Worm (Caenorhabditis elegans): ENCODE data around the gene F31E8.5.

F31E8.5 gene

ce11 chrII:6807162-6807561 is at the start of gene F31E8.5:
Gene F31E8.5, minus strand, starts transcription at chrII:6807262.
- no peak for TF ChIP-seq ztf-23 (GFP tag; IDR thresholded peaks at IDR 0.05)
- no peak for TF ChIP-seq T22C8.4 (GFP tag; IDR thresholded peaks at IDR 0.05)
- TF ChIP-seq ztf-29 (GFP tag; IDR thresholded peaks at IDR 0.05): no peak
- no peak for TF ChIP-seq cog-1 (tag; optimal IDR thresholded peaks at IDR 0.05)
- no peak for TF ChIP-seq ref-1 (GFP tag; conservative IDR thresholded peaks at IDR 0.05)
- TF ChIP-seq flt-1 (GFP tag; IDR thresholded peaks at IDR 0.05): no peak
- no peak for TF ChIP-seq med-1 (GFP tag; optimal IDR thresholded peaks at IDR 0.05; ENCODE audit: insufficient read depth)
- TF ChIP-seq tab-1 (GFP tag; IDR thresholded peaks at IDR 0.05): no peak
- TF ChIP-seq klf-2 (GFP tag; conservative IDR thresholded peaks at IDR 0.05): no peak

- peak; percentile 88 for TF ChIP-seq ztf-23 (GFP tag; IDR thresholded peaks at IDR 0.05)
- peak; percentile 95 for TF ChIP-seq tab-1 (GFP tag; IDR thresholded peaks at IDR 0.05)
- peak; percentile 88 for TF ChIP-seq T22C8.4 (GFP tag; IDR thresholded peaks at IDR 0.05)
- TF ChIP-seq flt-1 (GFP tag; IDR thresholded peaks at IDR 0.05): peak; percentile 98
- TF ChIP-seq klf-2 (GFP tag; conservative IDR thresholded peaks at IDR 0.05): peak; percentile 81
- TF ChIP-seq med-1 (GFP tag; optimal IDR thresholded peaks at IDR 0.05; ENCODE audit: insufficient read depth): peak; percentile 88
- TF ChIP-seq cog-1 (tag; optimal IDR thresholded peaks at IDR 0.05): peak; percentile 74
- TF ChIP-seq ztf-29 (GFP tag; IDR thresholded peaks at IDR 0.05): peak; percentile 87
- peak; percentile 87 for TF ChIP-seq ref-1 (GFP tag; conservative IDR thresholded peaks at IDR 0.05)
These were observed 46.0 kb upstream of the F31E8.5 start for ce11 chrII:6853059-6853466.

DNA sequence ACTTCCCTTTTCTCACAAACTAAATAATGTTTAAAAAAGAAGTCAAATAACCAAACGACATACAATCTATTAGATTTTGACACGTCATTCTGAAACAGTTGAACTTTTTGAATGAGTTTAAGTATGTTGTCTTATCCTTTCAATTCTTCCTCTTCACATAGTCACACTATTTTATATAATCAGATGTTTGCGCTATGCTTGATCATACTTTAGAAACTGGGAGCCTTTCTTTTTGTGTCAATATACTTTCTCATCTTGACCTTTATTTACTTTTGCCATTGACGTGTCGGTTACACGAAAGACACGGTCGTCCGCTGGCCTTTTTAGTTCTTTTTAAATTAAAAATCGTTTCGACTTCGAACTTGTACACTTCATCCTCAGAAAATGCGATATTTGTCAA is 44.9 kb upstream of the F31E8.5 start, which contains the start of gene C04A2.15:
TSS of gene C04A2.15 (plus strand) at position 299 of the 400 bp plus-strand sequence.
- TF ChIP-seq ztf-23 (GFP tag; IDR thresholded peaks at IDR 0.05): no peak
- no peak for TF ChIP-seq flt-1 (GFP tag; IDR thresholded peaks at IDR 0.05)
- TF ChIP-seq T22C8.4 (GFP tag; IDR thresholded peaks at IDR 0.05): no peak
- TF ChIP-seq ztf-29 (GFP tag; IDR thresholded peaks at IDR 0.05): no peak

DNA sequence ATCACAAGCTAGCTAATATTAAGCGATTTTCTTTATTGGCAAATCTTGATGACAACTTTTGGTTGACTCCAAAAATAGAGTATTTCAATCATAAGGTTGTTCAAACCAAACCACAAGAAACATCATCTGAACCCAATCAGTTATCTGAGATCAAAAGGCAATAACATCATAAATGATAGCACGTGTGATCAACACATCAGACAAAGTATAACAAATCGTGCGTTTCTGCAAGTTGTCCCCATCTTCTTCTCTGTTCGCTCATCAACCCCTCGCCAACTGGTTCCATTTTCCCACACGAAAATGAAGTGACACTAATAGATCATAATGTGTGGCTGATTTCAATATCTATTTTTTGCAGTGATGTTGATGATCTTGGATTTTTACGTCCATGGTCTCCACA is 42.2 kb upstream of the F31E8.5 start:
- no peak for TF ChIP-seq tab-1 (GFP tag; IDR thresholded peaks at IDR 0.05)
- no peak for TF ChIP-seq ztf-29 (GFP tag; IDR thresholded peaks at IDR 0.05)
- TF ChIP-seq flt-1 (GFP tag; IDR thresholded peaks at IDR 0.05): no peak
- TF ChIP-seq klf-2 (GFP tag; conservative IDR thresholded peaks at IDR 0.05): no peak
- no peak for TF ChIP-seq med-1 (GFP tag; optimal IDR thresholded peaks at IDR 0.05; ENCODE audit: insufficient read depth)
- no peak for TF ChIP-seq ref-1 (GFP tag; conservative IDR thresholded peaks at IDR 0.05)
- no peak for TF ChIP-seq T22C8.4 (GFP tag; IDR thresholded peaks at IDR 0.05)
- no peak for TF ChIP-seq ztf-23 (GFP tag; IDR thresholded peaks at IDR 0.05)
- TF ChIP-seq cog-1 (tag; optimal IDR thresholded peaks at IDR 0.05): no peak

DNA sequence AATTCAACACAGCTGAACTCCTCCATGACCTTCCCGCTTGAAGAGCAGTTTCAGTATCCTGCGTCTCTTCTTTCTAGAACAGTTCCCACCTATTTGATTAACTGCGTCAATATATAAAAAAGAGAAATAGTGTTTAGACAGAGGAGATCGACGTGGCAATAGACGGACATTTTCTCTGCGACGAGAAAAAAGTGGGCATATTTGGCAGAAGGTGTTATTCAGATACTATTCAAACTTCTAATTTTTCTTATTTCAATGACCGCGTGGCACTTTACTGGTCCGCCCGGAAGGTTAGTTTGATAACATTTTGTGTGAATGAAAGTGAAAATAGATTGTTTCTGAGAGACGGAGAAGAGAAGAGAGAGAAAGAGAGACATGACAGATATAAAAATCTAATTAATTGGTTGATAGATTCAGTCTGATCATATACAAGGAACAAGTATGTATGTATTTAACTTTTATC is 40.9 kb upstream of the F31E8.5 start, which contains the start of gene tbc-6:
TSS of gene tbc-6 (plus strand) at position 208 of the 463 bp plus-strand sequence.
- no peak for TF ChIP-seq klf-2 (GFP tag; conservative IDR thresholded peaks at IDR 0.05)
- TF ChIP-seq tab-1 (GFP tag; IDR thresholded peaks at IDR 0.05): no peak
- TF ChIP-seq cog-1 (tag; optimal IDR thresholded peaks at IDR 0.05): no peak
- no peak for TF ChIP-seq med-1 (GFP tag; optimal IDR thresholded peaks at IDR 0.05; ENCODE audit: insufficient read depth)
- no peak for TF ChIP-seq flt-1 (GFP tag; IDR thresholded peaks at IDR 0.05)
- no peak for TF ChIP-seq ztf-23 (GFP tag; IDR thresholded peaks at IDR 0.05)
- TF ChIP-seq ztf-29 (GFP tag; IDR thresholded peaks at IDR 0.05): no peak
- no peak for TF ChIP-seq T22C8.4 (GFP tag; IDR thresholded peaks at IDR 0.05)
- TF ChIP-seq ref-1 (GFP tag; conservative IDR thresholded peaks at IDR 0.05): no peak

ce11 chrII:6846723-6847122 is 39.7 kb upstream of the F31E8.5 start:
- TF ChIP-seq med-1 (GFP tag; optimal IDR thresholded peaks at IDR 0.05; ENCODE audit: insufficient read depth) (no peak), T22C8.4 (GFP tag; IDR thresholded peaks at IDR 0.05) (no peak), ztf-23 (GFP tag; IDR thresholded peaks at IDR 0.05) (no peak), flt-1 (GFP tag; IDR thresholded peaks at IDR 0.05) (no peak), ztf-29 (GFP tag; IDR thresholded peaks at IDR 0.05) (no peak)

DNA sequence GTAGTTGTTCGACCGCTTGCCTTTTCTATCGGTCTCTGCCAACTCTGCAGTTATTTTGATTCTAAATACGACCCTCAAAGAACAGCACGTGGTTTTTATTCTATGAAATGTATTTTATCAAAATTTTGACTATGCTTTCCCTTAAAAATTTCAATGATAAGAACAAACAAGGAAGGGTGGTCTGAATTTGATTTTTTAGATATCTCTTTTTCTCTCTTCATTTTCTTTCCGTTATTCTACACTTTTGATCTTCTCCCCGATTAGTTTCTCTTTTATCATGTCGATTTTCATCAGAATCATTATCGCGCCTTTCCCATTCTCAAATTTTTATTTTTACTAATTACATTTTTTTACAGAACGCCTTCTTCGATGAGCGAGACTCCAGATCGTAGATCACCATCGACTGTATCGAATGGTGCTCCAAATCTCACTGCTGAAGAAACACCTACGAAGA is 38.0 kb upstream of the F31E8.5 start:
- TF ChIP-seq cog-1 (tag; optimal IDR thresholded peaks at IDR 0.05): no peak

DNA sequence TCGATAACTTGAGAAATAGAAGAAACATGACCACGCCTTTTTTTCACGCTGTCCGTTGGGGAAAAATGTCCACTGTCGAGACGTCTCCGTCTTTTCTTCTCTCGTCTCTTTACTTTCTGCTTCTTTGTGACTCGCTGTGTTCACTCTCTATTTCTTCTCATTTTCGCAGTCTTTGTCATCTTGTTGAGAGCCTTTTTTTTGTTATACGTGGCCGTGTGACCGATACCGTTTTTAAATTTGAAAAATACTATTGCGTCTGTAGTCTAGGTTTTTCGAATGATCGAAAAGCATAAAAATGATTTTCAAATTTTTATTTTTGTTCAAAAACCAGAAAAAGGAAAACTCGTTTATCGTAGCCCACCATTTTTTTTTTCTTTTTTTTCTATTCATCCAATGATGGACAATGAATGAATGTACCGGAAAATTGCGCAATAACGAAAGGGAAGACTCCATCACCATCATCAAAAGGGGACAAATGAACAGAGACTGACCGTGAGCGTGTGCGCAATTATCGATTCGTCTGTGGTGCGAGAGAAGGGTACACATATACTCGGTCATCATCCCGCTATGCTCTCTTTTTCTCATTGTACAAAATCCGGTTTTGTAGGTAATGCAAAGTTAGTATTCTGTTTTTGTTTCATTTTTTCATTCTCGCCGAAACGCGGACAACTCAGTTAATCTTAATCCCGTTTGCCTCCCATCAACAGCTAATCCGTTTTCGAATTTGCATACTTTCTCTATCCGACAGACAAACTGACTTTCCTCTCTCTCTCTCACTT is 37.4 kb upstream of the F31E8.5 start:
- no peak for TF ChIP-seq klf-2 (GFP tag; conservative IDR thresholded peaks at IDR 0.05)
- TF ChIP-seq ztf-23 (GFP tag; IDR thresholded peaks at IDR 0.05): no peak
- no peak for TF ChIP-seq ztf-29 (GFP tag; IDR thresholded peaks at IDR 0.05)
- TF ChIP-seq T22C8.4 (GFP tag; IDR thresholded peaks at IDR 0.05): peak; percentile 65

ce11 chrII:6843680-6844079 is 36.6 kb upstream of the F31E8.5 start:
- peak; percentile 55; the same call in 1 of the 2 replicates for TF ChIP-seq flt-1 (GFP tag; IDR thresholded peaks at IDR 0.05)
- TF ChIP-seq klf-2 (GFP tag; conservative IDR thresholded peaks at IDR 0.05): no peak

ce11 chrII:6843211-6843610 is 36.1 kb upstream of the F31E8.5 start:
- TF ChIP-seq med-1 (GFP tag; optimal IDR thresholded peaks at IDR 0.05; ENCODE audit: insufficient read depth) (no peak), ztf-23 (GFP tag; IDR thresholded peaks at IDR 0.05) (no peak), ref-1 (GFP tag; conservative IDR thresholded peaks at IDR 0.05) (no peak), tab-1 (GFP tag; IDR thresholded peaks at IDR 0.05) (no peak), ztf-29 (GFP tag; IDR thresholded peaks at IDR 0.05) (0 out of 2 replicates have a peak, but pooled peaks have one; percentile 43), flt-1 (GFP tag; IDR thresholded peaks at IDR 0.05) (0 out of 2 replicates have a peak, but pooled peaks have one; percentile 14), cog-1 (tag; optimal IDR thresholded peaks at IDR 0.05) (no peak), klf-2 (GFP tag; conservative IDR thresholded peaks at IDR 0.05) (no peak), T22C8.4 (GFP tag; IDR thresholded peaks at IDR 0.05) (no peak)
